Fruit fly (Drosophila melanogaster) whole organism, prepupa: ENCODE measurements around the gene CG43331.
A peak's percentile ranks its signal among the peaks of the same experiment; 100 is the strongest.

Experiments used
- CG11294 ChIP-seq: fragments of 200-800 bp; sonication (Bioruptor generic); IDR thresholded peaks from 2 replicates; pipeline ENCODE4 v1.3.6; 2022; ENCODE audit warnings: missing biosample characterization, missing genetic modification characterization
- CG11762 ChIP-seq: fragments of 200-800 bp; sonication (Bioruptor generic); optimal IDR thresholded peaks from 3 replicates; lab custom pipeline; 2016; ENCODE audit warnings: missing biosample characterization, missing genetic modification characterization; ENCODE audit not compliant: insufficient read depth
- CG16779 ChIP-seq: fragments of 200-800 bp; sonication (Bioruptor generic); optimal IDR thresholded peaks from 3 replicates; lab custom pipeline; 2017; ENCODE audit warnings: missing biosample characterization, mild to moderate bottlenecking, missing genetic modification characterization
- CG3919 ChIP-seq: fragments of 200-800 bp; sonication (Bioruptor generic); optimal IDR thresholded peaks from 3 replicates; lab custom pipeline; 2016; ENCODE audit warnings: missing biosample characterization, missing genetic modification characterization
- CG6276 ChIP-seq: fragments of 200-800 bp; sonication (Bioruptor generic); optimal IDR thresholded peaks from 2 replicates; lab custom pipeline; 2017; ENCODE audit warnings: missing biosample characterization, mild to moderate bottlenecking, missing genetic modification characterization
- CG6792 ChIP-seq: fragments of 200-800 bp; sonication (Bioruptor generic); optimal IDR thresholded peaks from 3 replicates; lab custom pipeline; 2016; ENCODE audit warnings: missing biosample characterization, missing genetic modification characterization
- CG8632 ChIP-seq: fragments of 200-800 bp; sonication (Bioruptor generic); optimal IDR thresholded peaks from 3 replicates; lab custom pipeline; 2016; ENCODE audit warnings: missing biosample characterization, missing genetic modification characterization
- CG9139 ChIP-seq: fragments of 200-800 bp; sonication (Bioruptor generic); optimal IDR thresholded peaks from 3 replicates; lab custom pipeline; 2017; ENCODE audit warnings: missing biosample characterization, mild to moderate bottlenecking, missing genetic modification characterization
- Eip75B ChIP-seq: fragments of 200-800 bp; sonication (Bioruptor generic); optimal IDR thresholded peaks from 3 replicates; lab custom pipeline; 2016; ENCODE audit warnings: missing biosample characterization, missing genetic modification characterization
- Eip78C ChIP-seq: fragments of 200-800 bp; sonication (Bioruptor generic); peaks from one replicate; lab custom pipeline; 2016; ENCODE audit warnings: missing biosample characterization, missing genetic modification characterization
- Ets21C ChIP-seq: fragments of 200-800 bp; sonication (Bioruptor generic); optimal IDR thresholded peaks from 3 replicates; lab custom pipeline; 2016; ENCODE audit warnings: missing biosample characterization, missing genetic modification characterization
- Hr38 ChIP-seq: sonication (Bioruptor generic); optimal IDR thresholded peaks from 2 replicates; lab custom pipeline; 2016; ENCODE audit warnings: missing biosample characterization, missing genetic modification characterization
- Hr4 ChIP-seq: fragments of 200-800 bp; sonication (Bioruptor generic); optimal IDR thresholded peaks from 3 replicates; lab custom pipeline; 2016; ENCODE audit warnings: missing biosample characterization, missing genetic modification characterization
- Lpt ChIP-seq: fragments of 200-800 bp; sonication (Bioruptor generic); optimal IDR thresholded peaks from 3 replicates; lab custom pipeline; 2016; ENCODE audit warnings: missing biosample characterization, missing genetic modification characterization
- Met ChIP-seq: fragments of 200-800 bp; sonication (Bioruptor generic); optimal IDR thresholded peaks from 3 replicates; lab custom pipeline; 2016; ENCODE audit warnings: missing biosample characterization, missing genetic modification characterization
- OdsH ChIP-seq: fragments of 200-800 bp; sonication (Bioruptor generic); optimal IDR thresholded peaks from 3 replicates; lab custom pipeline; 2016; ENCODE audit warnings: missing biosample characterization, missing genetic modification characterization
- Smox ChIP-seq: fragments of 200-800 bp; sonication (Bioruptor generic); optimal IDR thresholded peaks from 3 replicates; lab custom pipeline; 2016; ENCODE audit warnings: missing biosample characterization, missing genetic modification characterization
- Sox102F ChIP-seq: fragments of 200-800 bp; sonication (Bioruptor generic); optimal IDR thresholded peaks from 2 replicates; lab custom pipeline; 2016; ENCODE audit warnings: missing biosample characterization, mild to moderate bottlenecking, missing genetic modification characterization
- achi ChIP-seq: fragments of 200-800 bp; sonication (Bioruptor generic); optimal IDR thresholded peaks from 3 replicates; lab custom pipeline; 2016; ENCODE audit warnings: missing biosample characterization, missing genetic modification characterization
- acj6 ChIP-seq: fragments of 200-800 bp; sonication (Bioruptor generic); optimal IDR thresholded peaks from 3 replicates; lab custom pipeline; 2016; ENCODE audit warnings: missing biosample characterization, missing genetic modification characterization
- dac ChIP-seq: fragments of 200-800 bp; sonication (Bioruptor generic); optimal IDR thresholded peaks from 2 replicates; lab custom pipeline; 2017; ENCODE audit warnings: missing biosample characterization, mild to moderate bottlenecking, missing genetic modification characterization
- dsx ChIP-seq: fragments of 200-800 bp; optimal IDR thresholded peaks from 3 replicates; lab custom pipeline; 2019; ENCODE audit warnings: missing biosample characterization, mild to moderate bottlenecking, missing genetic modification characterization, moderate library complexity; ENCODE audit not compliant: poor library complexity, severe bottlenecking
- eg ChIP-seq: fragments of 200-800 bp; sonication (Bioruptor generic); IDR thresholded peaks from 3 replicates; pipeline ENCODE4 v1.3.6; 2022; ENCODE audit warnings: missing biosample characterization, missing genetic modification characterization
- esn ChIP-seq: fragments of 200-800 bp; sonication (Bioruptor generic); optimal IDR thresholded peaks from 2 replicates; lab custom pipeline; 2016; ENCODE audit warnings: missing biosample characterization, mild to moderate bottlenecking, missing genetic modification characterization, moderate library complexity
- fd85E ChIP-seq: fragments of 200-800 bp; sonication (Bioruptor generic); optimal IDR thresholded peaks from 3 replicates; lab custom pipeline; 2016; ENCODE audit warnings: missing biosample characterization, missing genetic modification characterization
- fkh ChIP-seq: fragments of 200-800 bp; sonication (Bioruptor generic); optimal IDR thresholded peaks from 3 replicates; lab custom pipeline; 2017; ENCODE audit warnings: missing biosample characterization, mild to moderate bottlenecking, missing genetic modification characterization, moderate library complexity
- net ChIP-seq: fragments of 200-800 bp; sonication (Bioruptor generic); optimal IDR thresholded peaks from 3 replicates; lab custom pipeline; 2016; ENCODE audit warnings: missing biosample characterization, missing genetic modification characterization
- pdm3 ChIP-seq: fragments of 200-800 bp; sonication (Bioruptor generic); optimal IDR thresholded peaks from 3 replicates; lab custom pipeline; 2016; ENCODE audit warnings: missing biosample characterization, missing genetic modification characterization
- spab ChIP-seq: fragments of 200-800 bp; sonication (Bioruptor generic); optimal IDR thresholded peaks from 2 replicates; lab custom pipeline; 2017; ENCODE audit warnings: missing biosample characterization, mild to moderate bottlenecking, missing genetic modification characterization, missing genetic modification reagents
- ss ChIP-seq, 2 experiments: fragments of 200-800 bp; sonication (Bioruptor generic); optimal IDR thresholded peaks; 2 replicates in 1 of 2; 3 replicates in 1 of 2; lab custom pipeline; 2017 to 2018; ENCODE audit warnings: mild to moderate bottlenecking in 2 of 2, missing biosample characterization in 2 of 2, missing genetic modification characterization in 2 of 2, moderate library complexity in 1 of 2
- svp ChIP-seq: fragments of 200-800 bp; sonication (Bioruptor generic); peaks from one replicate; lab custom pipeline; 2016; ENCODE audit warnings: missing biosample characterization, missing genetic modification characterization
- vri ChIP-seq: fragments of 200-800 bp; sonication (Bioruptor generic); optimal IDR thresholded peaks from 3 replicates; lab custom pipeline; 2016; ENCODE audit warnings: missing biosample characterization, mild to moderate bottlenecking, missing genetic modification characterization

CG43331 gene

DNA sequence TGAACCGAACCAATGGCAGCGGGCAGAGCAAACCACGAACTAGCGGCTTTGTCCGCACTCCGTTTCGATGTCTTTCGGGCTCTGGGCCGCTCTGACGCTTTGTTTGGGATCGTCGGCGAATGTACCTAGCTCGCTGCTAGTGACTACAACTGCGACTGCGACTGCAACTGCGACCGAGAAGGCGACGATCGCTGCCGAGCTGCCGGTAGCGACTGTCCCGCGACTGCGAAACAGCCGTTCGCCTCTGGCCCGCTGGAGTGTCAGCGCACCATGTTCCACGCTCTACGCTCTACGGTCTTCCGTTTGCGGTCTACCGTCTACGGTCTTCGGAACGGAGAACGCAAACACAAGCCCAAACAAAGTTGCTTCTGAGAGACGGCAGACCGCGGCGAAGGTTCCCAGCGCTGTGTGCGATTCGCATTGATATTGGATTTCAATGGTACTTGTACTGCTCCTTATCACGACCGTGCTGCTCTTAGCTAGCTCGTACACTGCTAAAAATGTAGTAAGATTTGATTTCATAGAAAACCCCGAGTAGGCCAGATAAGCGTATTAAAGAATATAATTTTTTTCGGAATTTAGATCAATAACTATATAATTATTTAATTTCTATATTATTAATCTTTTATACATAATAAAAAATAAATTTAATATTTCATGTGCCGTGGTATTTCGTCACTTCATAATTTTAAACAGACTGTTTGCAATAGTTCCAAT, 42.6 kb downstream of the CG43331 start, which contains the start of gene laza (continued):
- TF ChIP-seq CG6792 (GFP tag; lab: Kevin White, UChicago) = no peak
- TF ChIP-seq CG3919 = no peak
- TF ChIP-seq Ets21C (GFP tag; lab: Kevin White, UChicago) = no peak
- TF ChIP-seq OdsH (GFP tag; lab: Kevin White, UChicago) = peak; percentile 34
- TF ChIP-seq Eip75B (GFP tag; lab: Kevin White, UChicago) = no peak
- TF ChIP-seq fkh (GFP tag; lab: Kevin White, UChicago) = peak; percentile 41
- no peak for TF ChIP-seq CG11294 (GFP tag; lab: Robert Waterston, UW)
- TF ChIP-seq acj6 (GFP tag; lab: Kevin White, UChicago) = peak; percentile 13
- no peak for TF ChIP-seq CG6276 (GFP tag; lab: Kevin White, UChicago)
- TF ChIP-seq ss (GFP tag; optimal IDR thresholded peaks at IDR 0.05; lab: Kevin White, UChicago) = no peak
- TF ChIP-seq dac (GFP tag; lab: Kevin White, UChicago) = no peak
- no peak for TF ChIP-seq eg (GFP tag; lab: Robert Waterston, UW)
- no peak for TF ChIP-seq Smox (GFP tag; lab: Kevin White, UChicago)
- peak; percentile 5 for TF ChIP-seq achi (GFP tag; lab: Kevin White, UChicago)
- no peak for TF ChIP-seq pdm3 (GFP tag; lab: Kevin White, UChicago)
- TF ChIP-seq Lpt (GFP tag; lab: Kevin White, UChicago) = no peak

DNA sequence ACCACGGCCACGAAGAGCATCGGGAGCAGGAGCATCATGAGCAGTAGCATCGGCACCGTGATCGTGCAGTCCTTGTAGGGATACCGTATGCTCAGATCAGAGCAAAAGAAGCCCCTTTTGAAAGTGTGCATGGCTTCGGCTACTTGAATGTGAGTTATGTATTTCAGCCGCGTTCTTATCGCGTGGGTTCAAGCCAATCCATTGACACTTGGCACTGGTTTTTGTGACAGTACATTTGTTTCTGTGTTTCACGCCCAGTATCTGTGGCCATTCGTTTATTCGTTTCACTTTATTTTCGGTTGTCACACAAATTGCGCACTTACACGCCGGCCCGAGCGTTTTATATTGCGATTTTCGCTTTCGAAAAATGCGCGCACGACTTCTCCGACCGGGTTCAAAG, 43.2 kb downstream of the CG43331 start:
- TF ChIP-seq acj6 (GFP tag; lab: Kevin White, UChicago) (no peak), svp (peak; percentile 96)

DNA sequence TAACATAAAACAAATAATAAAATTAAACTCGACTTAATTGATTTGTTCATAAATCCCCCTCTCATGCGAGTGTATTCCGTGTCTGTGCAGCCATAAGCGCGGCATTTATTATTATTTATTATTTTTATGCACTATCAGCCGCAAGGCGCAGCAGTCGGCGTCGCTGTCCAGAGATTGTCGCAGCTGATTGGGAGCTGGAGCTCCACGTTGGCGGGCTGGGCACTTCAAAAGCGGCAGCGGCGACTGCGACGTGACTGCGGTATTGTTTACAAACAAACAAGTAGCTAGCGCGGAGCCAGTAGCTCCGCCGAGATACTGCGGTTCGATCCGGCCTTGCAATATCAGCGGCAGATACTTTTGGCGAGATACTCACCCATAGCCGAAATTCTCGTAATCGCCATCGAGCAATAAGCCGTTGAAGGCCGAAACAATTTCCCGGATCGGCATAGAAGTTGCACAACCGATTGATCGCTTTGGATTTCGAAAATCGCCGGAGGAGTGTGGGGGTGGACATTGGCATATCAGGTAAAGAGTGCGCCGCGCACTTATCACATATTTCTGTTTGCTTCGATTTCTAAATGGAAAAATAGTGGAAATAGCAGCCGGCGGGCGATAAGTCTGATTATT, 44.6 kb downstream of the CG43331 start:
- TF ChIP-seq Sox102F (no peak), Smox (GFP tag; lab: Kevin White, UChicago) (no peak), OdsH (GFP tag; lab: Kevin White, UChicago) (no peak), CG8632 (GFP tag; lab: Kevin White, UChicago) (no peak), CG9139 (no peak), net (GFP tag; lab: Kevin White, UChicago) (no peak), CG6276 (GFP tag; lab: Kevin White, UChicago) (no peak), achi (GFP tag; lab: Kevin White, UChicago) (no peak), dac (GFP tag; lab: Kevin White, UChicago) (no peak), spab (no peak), fkh (GFP tag; lab: Kevin White, UChicago) (peak; percentile 46), Hr4 (no peak), svp (peak; percentile 79), vri (peak; percentile 12), pdm3 (GFP tag; lab: Kevin White, UChicago) (no peak), Hr38 (no peak), CG16779 (tag; lab: Kevin White, UChicago) (no peak), CG11294 (GFP tag; lab: Robert Waterston, UW) (no peak), Met (GFP tag; lab: Kevin White, UChicago) (no peak), Ets21C (GFP tag; lab: Kevin White, UChicago) (no peak), Eip78C (peak; percentile 54), CG6792 (GFP tag; lab: Kevin White, UChicago) (no peak), dsx (GFP tag; lab: Kevin White, UChicago) (no peak), CG11762 (GFP tag; lab: Kevin White, UChicago) (no peak), esn (no peak), fd85E (GFP tag; lab: Kevin White, UChicago) (no peak)

DNA sequence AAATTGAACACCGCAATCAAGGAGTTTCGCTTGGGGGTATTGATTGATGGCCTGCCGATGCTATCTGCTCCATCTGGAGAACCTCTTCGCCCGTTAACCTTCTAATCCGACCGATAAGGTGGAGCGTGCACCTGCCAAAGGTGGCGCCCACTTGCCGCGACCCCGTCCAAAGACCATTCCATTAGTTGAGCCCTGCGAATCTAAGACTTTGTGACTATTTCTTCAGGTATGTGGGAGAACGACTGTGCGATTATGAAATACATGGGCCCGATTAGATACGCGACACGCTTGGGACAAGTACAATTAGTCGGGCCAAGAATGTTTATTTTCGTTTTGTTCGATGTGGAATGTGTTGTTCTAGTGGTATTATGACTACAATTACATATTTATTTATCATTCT, 45.4 kb downstream of the CG43331 start:
- TF ChIP-seq Lpt (GFP tag; lab: Kevin White, UChicago) (no peak), vri (peak; percentile 51)
